Worm (Caenorhabditis elegans): ENCODE data around the gene C25A8.2.

DNA sequence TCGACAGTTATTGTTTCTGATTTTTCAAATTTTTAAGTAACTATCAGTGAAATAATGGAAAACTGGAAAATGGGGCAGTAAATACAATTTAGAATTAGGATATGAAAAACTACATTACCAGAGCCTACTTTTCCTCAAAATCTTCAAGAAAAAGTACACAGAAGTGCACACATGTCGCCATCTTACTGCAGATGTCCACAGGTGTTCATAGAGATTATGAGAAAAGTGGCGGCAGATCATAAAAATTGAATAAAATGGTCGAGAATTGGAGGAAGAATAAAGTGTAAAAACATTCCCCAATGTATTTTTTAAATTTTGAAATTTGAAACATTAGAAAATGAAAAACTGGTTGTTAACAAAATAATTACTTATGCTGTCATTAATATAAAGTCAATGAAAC lies 11.7 kb upstream of the C25A8.2 start:
- TF ChIP-seq him-1 (tag; optimal IDR thresholded peaks at IDR 0.05) (no peak), W03F9.2 (tag; optimal IDR thresholded peaks at IDR 0.05) (no peak)

Measured in whole organism, L4/young adult.